Worm (Caenorhabditis elegans) whole organism, young adult: ENCODE measurements around the gene ZC404.16.

ENCODE experiments used
- D2030.7 ChIP-seq: fragments of 200-800 bp; sonication (Bioruptor generic); IDR thresholded peaks from 2 replicates; pipeline ENCODE4 v1.3.6; 2022; ENCODE audit warnings: missing genetic modification reagents, missing genetic modification characterization, missing compliant biosample characterization
- F57A8.1 ChIP-seq: fragments of 200-800 bp; sonication (Bioruptor generic); optimal IDR thresholded peaks from 2 replicates; lab custom pipeline; 2018; ENCODE audit warnings: mild to moderate bottlenecking, missing genetic modification characterization, moderate library complexity, missing compliant biosample characterization
- K11D2.4 ChIP-seq: fragments of 200-800 bp; sonication (Bioruptor generic); IDR thresholded peaks from 2 replicates; pipeline ENCODE4 v1.3.6; 2022; ENCODE audit warnings: missing genetic modification reagents, missing genetic modification characterization, missing compliant biosample characterization
- T26A5.8 ChIP-seq: sonication (generic microtip); optimal IDR thresholded peaks from 2 replicates; lab custom pipeline; 2016; ENCODE audit warnings: missing genetic modification characterization, missing compliant biosample characterization
- Y53F4B.3 ChIP-seq: fragments of 200-800 bp; sonication (Bioruptor generic); IDR thresholded peaks from 2 replicates; pipeline ENCODE4 v1.3.6; 2022; ENCODE audit warnings: missing genetic modification reagents, missing genetic modification characterization, missing compliant biosample characterization
- Y67H2A.10 ChIP-seq: fragments of 200-800 bp; sonication (Bioruptor generic); conservative IDR thresholded peaks from 2 replicates; pipeline ENCODE4 v1.3.6; 2022; ENCODE audit warnings: missing genetic modification reagents, missing genetic modification characterization, missing compliant biosample characterization
- ZK185.1 ChIP-seq: sonication (generic microtip); optimal IDR thresholded peaks from 2 replicates; lab custom pipeline; 2016; ENCODE audit warnings: mild to moderate bottlenecking, missing genetic modification characterization, missing compliant biosample characterization; ENCODE audit not compliant: poor library complexity, severe bottlenecking
- attf-5 ChIP-seq: fragments of 200-800 bp; sonication (Bioruptor generic); optimal IDR thresholded peaks from 2 replicates; lab custom pipeline; 2018; ENCODE audit warnings: mild to moderate bottlenecking, missing genetic modification characterization, missing compliant biosample characterization
- attf-6 ChIP-seq: fragments of 200-800 bp; sonication (Bioruptor generic); IDR thresholded peaks from 2 replicates; pipeline ENCODE4 v1.3.6; 2022; ENCODE audit warnings: missing genetic modification reagents, missing genetic modification characterization, missing compliant biosample characterization
- ccch-3 ChIP-seq: fragments of 200-800 bp; sonication (Bioruptor generic); optimal IDR thresholded peaks from 2 replicates; lab custom pipeline; 2018; ENCODE audit warnings: mild to moderate bottlenecking, missing genetic modification characterization, missing compliant biosample characterization
- ceh-58 ChIP-seq: fragments of 200-800 bp; sonication (Bioruptor generic); IDR thresholded peaks from 2 replicates; pipeline ENCODE4 v1.3.6; 2022; ENCODE audit warnings: missing genetic modification characterization, missing compliant biosample characterization
- chd-7 ChIP-seq: sonication (generic microtip); optimal IDR thresholded peaks from 2 replicates; lab custom pipeline; 2016; ENCODE audit warnings: mild to moderate bottlenecking, missing genetic modification characterization, moderate library complexity, missing compliant biosample characterization
- die-1 ChIP-seq: sonication (generic microtip); optimal IDR thresholded peaks from 2 replicates; lab custom pipeline; 2016; ENCODE audit warnings: missing genotype, mild to moderate bottlenecking, missing genetic modification characterization, missing compliant biosample characterization
- dpl-1 ChIP-seq: fragments of 150-350 bp; optimal IDR thresholded peaks from 2 replicates; lab custom pipeline; 2014; ENCODE audit warnings: missing biosample characterization, missing genetic modification reagents, missing genetic modification characterization
- egrh-3 ChIP-seq: fragments of 200-800 bp; sonication (Bioruptor generic); IDR thresholded peaks from 2 replicates; pipeline ENCODE4 v1.3.6; 2022; ENCODE audit warnings: missing genetic modification reagents, missing genetic modification characterization, missing compliant biosample characterization
- fkh-3 ChIP-seq: sonication (generic microtip); optimal IDR thresholded peaks from 2 replicates; lab custom pipeline; 2016; ENCODE audit warnings: mild to moderate bottlenecking, missing genetic modification characterization, missing compliant biosample characterization
- gei-17 ChIP-seq: fragments of 200-800 bp; sonication (Bioruptor generic); optimal IDR thresholded peaks from 2 replicates; lab custom pipeline; 2018; ENCODE audit warnings: mild to moderate bottlenecking, missing genetic modification characterization, missing compliant biosample characterization
- hlh-12 ChIP-seq: sonication (generic microtip); optimal IDR thresholded peaks from 2 replicates; lab custom pipeline; 2016; ENCODE audit warnings: missing genetic modification characterization, missing compliant biosample characterization
- hlh-26 ChIP-seq: fragments of 200-800 bp; sonication (Bioruptor generic); conservative IDR thresholded peaks from 2 replicates; pipeline ENCODE4 v1.3.6; 2022; ENCODE audit warnings: missing genetic modification reagents, missing genetic modification characterization, missing compliant biosample characterization
- lin-40 ChIP-seq: sonication (generic microtip); optimal IDR thresholded peaks from 2 replicates; lab custom pipeline; 2016; ENCODE audit warnings: missing genetic modification characterization, mild to moderate bottlenecking, missing compliant biosample characterization, missing genotype, missing genetic modification reagents
- madf-3 ChIP-seq: fragments of 200-800 bp; sonication (Bioruptor generic); IDR thresholded peaks from 2 replicates; pipeline ENCODE4 v1.3.6; 2022; ENCODE audit warnings: missing genetic modification reagents, missing genetic modification characterization, missing compliant biosample characterization
- madf-6 ChIP-seq: fragments of 200-800 bp; sonication (Bioruptor generic); IDR thresholded peaks from 2 replicates; pipeline ENCODE4 v1.3.6; 2022; ENCODE audit warnings: missing genetic modification reagents, missing genetic modification characterization, missing compliant biosample characterization
- mel-28 ChIP-seq: sonication (generic microtip); optimal IDR thresholded peaks from 2 replicates; lab custom pipeline; 2016; ENCODE audit warnings: borderline replicate concordance, mild to moderate bottlenecking, missing genetic modification characterization, missing compliant biosample characterization
- mxl-1 ChIP-seq: sonication (generic microtip); optimal IDR thresholded peaks from 2 replicates; lab custom pipeline; 2016; ENCODE audit warnings: missing genetic modification characterization, missing compliant biosample characterization
- nfya-2 ChIP-seq: fragments of 200-800 bp; sonication (Bioruptor generic); IDR thresholded peaks from 2 replicates; pipeline ENCODE4 v1.3.6; 2022; ENCODE audit warnings: missing genetic modification reagents, missing genetic modification characterization, missing compliant biosample characterization
- nfyb-1 ChIP-seq: fragments of 200-800 bp; sonication (Bioruptor generic); IDR thresholded peaks from 2 replicates; pipeline ENCODE4 v1.3.6; 2022; ENCODE audit warnings: missing genetic modification reagents, missing genetic modification characterization, missing compliant biosample characterization
- pbrm-1 ChIP-seq: fragments of 200-800 bp; sonication (Bioruptor generic); IDR thresholded peaks from 2 replicates; pipeline ENCODE4 v1.3.6; 2022; ENCODE audit warnings: missing genetic modification reagents, missing genetic modification characterization, missing compliant biosample characterization
- pha-4 ChIP-seq: fragments of 150-350 bp; sonication (generic microtip); optimal IDR thresholded peaks from 2 replicates; lab custom pipeline; 2014; ENCODE audit warnings: missing biosample characterization, missing genetic modification reagents, missing genetic modification characterization
- sdz-38 ChIP-seq: sonication (generic microtip); optimal IDR thresholded peaks from 2 replicates; lab custom pipeline; 2016; ENCODE audit warnings: missing genotype, missing genetic modification characterization, missing compliant biosample characterization
- sea-2 ChIP-seq: fragments of 200-800 bp; sonication (Bioruptor generic); IDR thresholded peaks from 2 replicates; pipeline ENCODE4 v1.3.6; 2022; ENCODE audit warnings: missing genetic modification characterization, missing compliant biosample characterization
- snpc-1.3 ChIP-seq: sonication (generic microtip); optimal IDR thresholded peaks from 2 replicates; lab custom pipeline; 2017; ENCODE audit warnings: missing genetic modification characterization, mild to moderate bottlenecking, missing compliant biosample characterization, antibody characterized with exemption, moderate library complexity, missing genotype, missing genetic modification reagents; ENCODE audit not compliant: insufficient read depth
- snpc-4 ChIP-seq, 5 experiments: fragments of 150-350 bp in 1 of 5; sonication (generic microtip) in 4 of 5; optimal IDR thresholded peaks; 2 replicates each; lab custom pipeline; 2014 to 2018; ENCODE audit warnings: missing genetic modification characterization in 5 of 5, missing biosample characterization in 3 of 5, antibody characterized with exemption in 2 of 5, mild to moderate bottlenecking in 2 of 5, missing compliant biosample characterization in 2 of 5, missing genotype in 2 of 5, moderate library complexity in 2 of 5, missing genetic modification reagents in 1 of 5
- sptf-2 ChIP-seq: fragments of 200-800 bp; sonication (Bioruptor generic); optimal IDR thresholded peaks from 2 replicates; lab custom pipeline; 2018; ENCODE audit warnings: mild to moderate bottlenecking, missing genetic modification characterization, missing compliant biosample characterization
- tlf-1 ChIP-seq: fragments of 200-800 bp; sonication (Bioruptor generic); optimal IDR thresholded peaks from 2 replicates; lab custom pipeline; 2018; ENCODE audit warnings: mild to moderate bottlenecking, missing genetic modification characterization, missing compliant biosample characterization
- ztf-18 ChIP-seq: sonication (generic microtip); optimal IDR thresholded peaks from 2 replicates; lab custom pipeline; 2016; ENCODE audit warnings: missing genotype, mild to moderate bottlenecking, missing genetic modification characterization, missing compliant biosample characterization
- ztf-26 ChIP-seq: sonication (generic microtip); optimal IDR thresholded peaks from 2 replicates; lab custom pipeline; 2017; ENCODE audit warnings: missing genetic modification characterization, missing compliant biosample characterization

The ZC404.16 gene

DNA sequence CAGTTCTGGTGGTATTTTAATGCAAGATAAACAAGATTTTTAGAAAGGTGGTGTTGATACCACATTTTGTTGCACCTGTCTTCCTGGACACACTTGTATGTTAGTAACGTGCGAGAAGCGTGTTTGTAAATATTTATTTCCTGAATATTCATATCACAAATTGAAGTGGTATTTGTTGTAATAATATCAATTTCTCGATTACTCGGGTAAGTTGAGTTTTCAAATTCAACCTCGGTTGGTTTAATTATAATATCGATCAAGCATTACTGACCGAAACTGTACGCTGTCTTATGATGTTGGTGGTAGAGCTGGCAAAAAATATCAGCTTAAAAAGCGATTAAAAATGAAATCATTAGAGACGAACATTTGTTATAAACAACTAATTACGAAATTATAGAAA is 30.4 kb upstream of the ZC404.16 start, which contains the start of gene dmsr-11:
Gene dmsr-11 (minus strand): TSS at position 101 of the 400 bp plus-strand sequence.
- TF ChIP-seq sptf-2 = no peak
- TF ChIP-seq hlh-12 (tag; lab: Kevin White, UChicago) = no peak
- no peak for TF ChIP-seq nfya-2 (GFP tag; lab: Robert Waterston, UW)
- TF ChIP-seq sdz-38 (tag; lab: Kevin White, UChicago) = no peak
- TF ChIP-seq chd-7 = no peak
- TF ChIP-seq F57A8.1 (GFP tag; lab: Kevin White, UChicago) = no peak
- no peak for TF ChIP-seq madf-3 (GFP tag; lab: Robert Waterston, UW)
- no peak for TF ChIP-seq fkh-3 (tag; lab: Kevin White, UChicago)
- TF ChIP-seq ccch-3 = no peak
- no peak for TF ChIP-seq egrh-3 (GFP tag; lab: Robert Waterston, UW)
- no peak for TF ChIP-seq lin-40 (tag; lab: Kevin White, UChicago)
- TF ChIP-seq T26A5.8 (tag; lab: Kevin White, UChicago) = no peak
- no peak for TF ChIP-seq dpl-1 (GFP tag; lab: Kevin White, UChicago)
- no peak for TF ChIP-seq pbrm-1
- no peak for TF ChIP-seq Y53F4B.3 (GFP tag; lab: Robert Waterston, UW)
- TF ChIP-seq attf-6 (GFP tag; lab: Robert Waterston, UW) = no peak
- TF ChIP-seq ztf-26 (tag; lab: Kevin White, UChicago) = no peak
- TF ChIP-seq snpc-4 (GFP tag; optimal IDR thresholded peaks at IDR 0.05; lab: Kevin White, UChicago) = no peak
- no peak for TF ChIP-seq snpc-4 (tag; optimal IDR thresholded peaks at IDR 0.05; lab: Kevin White, UChicago)

DNA sequence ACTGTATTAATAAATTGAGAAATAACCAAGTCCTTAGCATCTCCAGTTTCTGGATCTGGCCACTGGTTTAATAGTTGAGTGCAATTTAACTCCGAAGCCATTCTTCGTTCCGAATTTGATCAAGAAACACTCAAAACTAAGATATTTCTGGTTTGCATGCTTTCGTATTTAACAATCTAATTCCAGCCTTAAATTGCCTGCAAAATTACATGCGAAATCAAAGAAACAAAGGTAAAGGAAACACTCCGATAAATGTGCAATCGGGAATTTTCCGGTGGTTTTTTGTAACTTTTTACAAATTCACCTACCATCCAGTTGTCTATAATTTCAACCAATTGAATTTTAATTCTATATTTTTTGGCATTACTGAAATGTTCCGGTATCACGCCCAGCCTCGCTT is 28.2 kb upstream of the ZC404.16 start, which contains the start of gene dmsr-10:
Gene dmsr-10 (minus strand): TSS at position 101 of the 400 bp plus-strand sequence.
- TF ChIP-seq die-1 (no peak), mel-28 (tag; lab: Kevin White, UChicago) (no peak), sea-2 (GFP tag; lab: Robert Waterston, UW) (no peak), lin-40 (tag; lab: Kevin White, UChicago) (no peak), D2030.7 (no peak), attf-5 (no peak), madf-6 (GFP tag; lab: Robert Waterston, UW) (no peak), snpc-1.3 (tag; lab: Kevin White, UChicago) (no peak), hlh-26 (GFP tag; lab: Robert Waterston, UW) (no peak), nfyb-1 (no peak), egrh-3 (GFP tag; lab: Robert Waterston, UW) (no peak), gei-17 (no peak), K11D2.4 (GFP tag; lab: Robert Waterston, UW) (no peak), pha-4 (tag; lab: Kevin White, UChicago) (no peak)

DNA sequence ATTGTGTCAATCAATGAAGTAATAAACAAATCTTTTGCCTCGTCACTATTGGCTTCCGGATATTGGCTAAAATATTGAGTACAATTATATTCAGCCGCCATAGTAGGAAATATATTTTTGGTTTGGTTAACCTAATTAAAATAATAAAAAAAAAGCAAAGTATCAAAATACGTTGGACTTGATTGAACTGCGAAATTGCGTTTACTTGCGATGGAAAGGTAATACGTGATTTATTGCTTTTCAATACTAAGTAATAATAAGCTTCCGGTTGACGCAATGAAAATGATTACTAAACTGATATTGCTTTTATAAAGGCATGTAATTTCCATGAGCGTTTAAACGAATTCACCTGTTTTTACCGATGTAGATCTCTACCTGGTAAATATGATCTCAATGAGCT is 25.9 kb upstream of the ZC404.16 start, which contains the start of gene dmsr-9:
Gene dmsr-9 (minus strand): TSS at position 101 of the 400 bp plus-strand sequence.
- no peak for TF ChIP-seq nfyb-1
- TF ChIP-seq ztf-18 = no peak
- TF ChIP-seq tlf-1 (GFP tag; lab: Kevin White, UChicago) = no peak
- no peak for TF ChIP-seq ceh-58 (GFP tag; lab: Robert Waterston, UW)
- TF ChIP-seq Y67H2A.10 (GFP tag; lab: Robert Waterston, UW) = no peak
- no peak for TF ChIP-seq ZK185.1 (tag; lab: Kevin White, UChicago)
- no peak for TF ChIP-seq Y53F4B.3 (GFP tag; lab: Robert Waterston, UW)
- no peak for TF ChIP-seq mel-28 (tag; lab: Kevin White, UChicago)
- no peak for TF ChIP-seq mxl-1 (tag; lab: Kevin White, UChicago)
- no peak for TF ChIP-seq fkh-3 (tag; lab: Kevin White, UChicago)
